Fruit fly (Drosophila melanogaster): ENCODE measurements around the gene CG3792.

Gene CG3792

dm6 chr2L:4971329-4971798, 5.7 kb upstream of the CG3792 start, which contains the start of gene CG14043 (continued):
- TF ChIP-seq CG13894 (tag; optimal IDR thresholded peaks at IDR 0.05) (no peak), sd (tag; optimal IDR thresholded peaks at IDR 0.05) (peak; percentile 71), run (tag; optimal IDR thresholded peaks at IDR 0.05) (no peak), CG30020 (tag; optimal IDR thresholded peaks at IDR 0.05) (peak; percentile 44), CG15269 (tag; optimal IDR thresholded peaks at IDR 0.05) (no peak), NFAT (GFP tag; IDR thresholded peaks at IDR 0.05) (no peak), CG9437 (GFP tag; optimal IDR thresholded peaks at IDR 0.05) (no peak), sima (GFP tag; optimal IDR thresholded peaks at IDR 0.05) (no peak), CG14014 (GFP tag; IDR thresholded peaks at IDR 0.05) (no peak), CG7357 (GFP tag; IDR thresholded peaks at IDR 0.05) (no peak), CG12299 (tag; optimal IDR thresholded peaks at IDR 0.05) (no peak), CG10321 (GFP tag; IDR thresholded peaks at IDR 0.05) (no peak), trh (GFP tag; optimal IDR thresholded peaks at IDR 0.05) (no peak), CG13296 (GFP tag; optimal IDR thresholded peaks at IDR 0.05) (no peak), chn (GFP tag; optimal IDR thresholded peaks at IDR 0.05) (peak; percentile 37), CG14441 (GFP tag; IDR thresholded peaks at IDR 0.05) (no peak), zf30C (GFP tag; optimal IDR thresholded peaks at IDR 0.05) (no peak), CG9932 (GFP tag; IDR thresholded peaks at IDR 0.05) (peak; percentile 37; the same call in 1 of the 2 replicates), chm (GFP tag; IDR thresholded peaks at IDR 0.05) (no peak), ham (GFP tag; IDR thresholded peaks at IDR 0.05) (no peak), CG10431 (GFP tag; optimal IDR thresholded peaks at IDR 0.05) (no peak), CG2875 (GFP tag; optimal IDR thresholded peaks at IDR 0.05) (no peak), ro (GFP tag; IDR thresholded peaks at IDR 0.05) (no peak), CG10565 (GFP tag; optimal IDR thresholded peaks at IDR 0.05) (no peak), CG7556 (GFP tag; optimal IDR thresholded peaks at IDR 0.05) (no peak), nerfin-2 (GFP tag; IDR thresholded peaks at IDR 0.05; ENCODE audit: partially characterized antibody) (no peak), sug (tag; optimal IDR thresholded peaks at IDR 0.05) (peak; percentile 46), sens-2 (GFP tag; IDR thresholded peaks at IDR 0.05) (no peak), CG4404 (GFP tag; IDR thresholded peaks at IDR 0.05) (no peak), Oli (tag; optimal IDR thresholded peaks at IDR 0.05) (no peak), Hmx (GFP tag; optimal IDR thresholded peaks at IDR 0.05) (no peak), CG1024 (GFP tag; IDR thresholded peaks at IDR 0.05) (no peak), bigmax (GFP tag; optimal IDR thresholded peaks at IDR 0.05) (no peak), CG11093 (GFP tag; IDR thresholded peaks at IDR 0.05) (no peak), CG34224 (GFP tag; IDR thresholded peaks at IDR 0.05; ENCODE audit: partially characterized antibody) (no peak), CG1832 (GFP tag; optimal IDR thresholded peaks at IDR 0.05) (no peak), CG12744 (GFP tag; optimal IDR thresholded peaks at IDR 0.05) (no peak), CG7786 (GFP tag; optimal IDR thresholded peaks at IDR 0.05) (peak; percentile 40), Dip2 (GFP tag; IDR thresholded peaks at IDR 0.05) (no peak), CG14710 (tag; optimal IDR thresholded peaks at IDR 0.05) (peak; percentile 86), wek (GFP tag; optimal IDR thresholded peaks at IDR 0.05) (no peak), Scr (GFP tag; IDR thresholded peaks at IDR 0.05; ENCODE audit: partially characterized antibody) (0 out of 2 replicates have a peak, but pooled peaks have one; percentile 28), CG17802 (tag; optimal IDR thresholded peaks at IDR 0.05) (no peak), sc (optimal IDR thresholded peaks at IDR 0.05) (no peak), sc (GFP tag; optimal IDR thresholded peaks at IDR 0.05) (no peak), ftz-f1 (GFP tag; optimal IDR thresholded peaks at IDR 0.05) (peak; percentile 21), CG3163 (GFP tag; optimal IDR thresholded peaks at IDR 0.05) (no peak), CTCF (GFP tag; optimal IDR thresholded peaks at IDR 0.05) (peak; percentile 17), Deaf1 (tag; optimal IDR thresholded peaks at IDR 0.05) (no peak), HmgZ (tag; optimal IDR thresholded peaks at IDR 0.05) (peak; percentile 50), CG8944 (GFP tag; optimal IDR thresholded peaks at IDR 0.05) (no peak), PHDP (tag; optimal IDR thresholded peaks at IDR 0.05) (no peak), Gsc (GFP tag; IDR thresholded peaks at IDR 0.05) (no peak)
